Worm (Caenorhabditis elegans) whole organism, L4 larva: ENCODE data around the gene R05H10.7.

Experiments
- F10B5.3 ChIP-seq: sonication (generic microtip); optimal IDR thresholded peaks from 2 replicates; lab custom pipeline; 2016; ENCODE audit warnings: mild to moderate bottlenecking, missing genetic modification characterization, missing compliant biosample characterization
- ama-1 ChIP-seq: fragments of 150-350 bp; optimal IDR thresholded peaks from 2 replicates; lab custom pipeline; 2014; ENCODE audit warnings: inconsistent platforms, mixed read lengths
- ceh-82 ChIP-seq: sonication (generic microtip); optimal IDR thresholded peaks from 2 replicates; lab custom pipeline; 2017; ENCODE audit warnings: missing biosample characterization, missing genetic modification characterization
- dve-1 ChIP-seq: sonication (generic microtip); optimal IDR thresholded peaks from 2 replicates; lab custom pipeline; 2017; ENCODE audit warnings: antibody characterized with exemption, mild to moderate bottlenecking, missing genetic modification characterization, missing compliant biosample characterization; ENCODE audit not compliant: insufficient read depth
- egl-27 ChIP-seq: sonication (generic microtip); optimal IDR thresholded peaks from 3 replicates; lab custom pipeline; 2017; ENCODE audit warnings: missing biosample characterization, missing genetic modification reagents, missing genetic modification characterization
- fkh-10 ChIP-seq: fragments of 150-350 bp; optimal IDR thresholded peaks from 2 replicates; lab custom pipeline; 2014; ENCODE audit warnings: missing biosample characterization, missing genetic modification reagents, missing genetic modification characterization
- fos-1 ChIP-seq: fragments of 150-350 bp; optimal IDR thresholded peaks from 2 replicates; lab custom pipeline; 2014; ENCODE audit warnings: missing biosample characterization, missing genetic modification characterization
- hmg-1.1 ChIP-seq: fragments of 200-800 bp; sonication (Bioruptor generic); IDR thresholded peaks from 2 replicates; pipeline ENCODE4 v1.3.6; 2022; ENCODE audit warnings: missing genetic modification reagents, missing genetic modification characterization, missing compliant biosample characterization
- jun-1 ChIP-seq: fragments of 150-350 bp; optimal IDR thresholded peaks from 2 replicates; lab custom pipeline; 2014; ENCODE audit warnings: missing biosample characterization, missing genetic modification reagents, missing genetic modification characterization
- lir-3 ChIP-seq: sonication (generic microtip); optimal IDR thresholded peaks from 2 replicates; lab custom pipeline; 2016; ENCODE audit warnings: mild to moderate bottlenecking, missing genetic modification characterization, missing compliant biosample characterization
- nhr-28 ChIP-seq: fragments of 150-350 bp; optimal IDR thresholded peaks from 2 replicates; lab custom pipeline; 2014; ENCODE audit warnings: missing biosample characterization, missing genetic modification characterization
- unc-130 ChIP-seq: sonication (generic microtip); optimal IDR thresholded peaks from 2 replicates; lab custom pipeline; 2016; ENCODE audit warnings: missing genetic modification reagents, missing genetic modification characterization, missing compliant biosample characterization
- zag-1 ChIP-seq: fragments of 150-350 bp; optimal IDR thresholded peaks from 2 replicates; lab custom pipeline; 2014; ENCODE audit warnings: missing biosample characterization, missing genetic modification characterization

- TF ChIP-seq unc-130 (no peak), fos-1 (tag; lab: Kevin White, UChicago) (no peak), F10B5.3 (tag; lab: Kevin White, UChicago) (no peak), egl-27 (tag; lab: Kevin White, UChicago) (no peak), lir-3 (tag; lab: Kevin White, UChicago) (no peak), fkh-10 (no peak), dve-1 (tag; lab: Kevin White, UChicago) (no peak), jun-1 (tag; lab: Kevin White, UChicago) (no peak), hmg-1.1 (no peak), ama-1 (lab: Kevin White, UChicago) (no peak), zag-1 (tag; lab: Kevin White, UChicago) (no peak), nhr-28 (tag; lab: Kevin White, UChicago) (peak; percentile 91), ceh-82 (tag; lab: Kevin White, UChicago) (no peak)
Observed at ce11 chrII:14851483-14851882, 3.8 kb upstream of the R05H10.7 start, which contains the start of gene R05H10.1.
